Fruit fly (Drosophila melanogaster): ENCODE results near the gene Slc25A46b.

The Slc25A46b gene

dm6 chr2L:18121367-18122230, 25.2 kb downstream of the Slc25A46b start (continued):
- TF ChIP-seq Drgx (GFP tag; IDR thresholded peaks at IDR 0.05) = peak; percentile 97
- TF ChIP-seq zfh1 (GFP tag; IDR thresholded peaks at IDR 0.05) = no peak
- TF ChIP-seq CG17802 (tag; optimal IDR thresholded peaks at IDR 0.05) = peak; percentile 20
- TF ChIP-seq Hr51 (GFP tag; optimal IDR thresholded peaks at IDR 0.05) = peak in 1 of 2 experiments; percentile 42
- TF ChIP-seq CG16779 (GFP tag; IDR thresholded peaks at IDR 0.05) = no peak
- TF ChIP-seq Dfd (GFP tag; optimal IDR thresholded peaks at IDR 0.05) = no peak
- TF ChIP-seq CG12744 (GFP tag; optimal IDR thresholded peaks at IDR 0.05) = no peak
- 0 out of 2 replicates have a peak, but pooled peaks have one; percentile 28 for TF ChIP-seq CG11247 (GFP tag; IDR thresholded peaks at IDR 0.05)
- TF ChIP-seq corto (GFP tag; optimal IDR thresholded peaks at IDR 0.05) = peak; percentile 78
- peak; percentile 5 for TF ChIP-seq CG3407 (GFP tag; optimal IDR thresholded peaks at IDR 0.05)
- TF ChIP-seq Mrtf (GFP tag; IDR thresholded peaks at IDR 0.05) = 0 out of 3 replicates have a peak, but pooled peaks have one; percentile 28
- TF ChIP-seq CG9437 (GFP tag; optimal IDR thresholded peaks at IDR 0.05) = peak; percentile 10
- peak; percentile 35 for TF ChIP-seq CG9727 (GFP tag; optimal IDR thresholded peaks at IDR 0.05)
- TF ChIP-seq Chrac-16 (GFP tag; optimal IDR thresholded peaks at IDR 0.05) = peak; percentile 33
- TF ChIP-seq Ada2b (GFP tag; IDR thresholded peaks at IDR 0.05) = no peak
- peak; percentile 61 for TF ChIP-seq CG16863 (GFP tag; optimal IDR thresholded peaks at IDR 0.05)
- TF ChIP-seq CG6689 (GFP tag; IDR thresholded peaks at IDR 0.05) = peak; percentile 41
- peak; percentile 61 for TF ChIP-seq Antp (GFP tag; optimal IDR thresholded peaks at IDR 0.05)
- TF ChIP-seq CG7271 (tag; optimal IDR thresholded peaks at IDR 0.05) = no peak
- no peak for TF ChIP-seq zen (tag; optimal IDR thresholded peaks at IDR 0.05)
- no peak for TF ChIP-seq dmrt11E (tag; optimal IDR thresholded peaks at IDR 0.05)
- peak; percentile 5; the same call in 1 of the 2 replicates for TF ChIP-seq Rx (GFP tag; IDR thresholded peaks at IDR 0.05)
- no peak for TF ChIP-seq CG9876 (GFP tag; optimal IDR thresholded peaks at IDR 0.05)
- TF ChIP-seq sens-2 (GFP tag; IDR thresholded peaks at IDR 0.05) = peak; percentile 35; the same call in 1 of the 2 replicates
- TF ChIP-seq p53 (GFP tag; optimal IDR thresholded peaks at IDR 0.05) = no peak
- no peak for TF ChIP-seq CG4617 (GFP tag; optimal IDR thresholded peaks at IDR 0.05; ENCODE audit: borderline replicate concordance)
- TF ChIP-seq CG7987 (GFP tag; optimal IDR thresholded peaks at IDR 0.05) = no peak
- peak in 1 of 2 experiments; percentile 8 for TF ChIP-seq Eip74EF (GFP tag; optimal IDR thresholded peaks at IDR 0.05)
- peak; percentile 63 for TF ChIP-seq nmo (GFP tag; optimal IDR thresholded peaks at IDR 0.05)
- TF ChIP-seq cwo (GFP tag; optimal IDR thresholded peaks at IDR 0.05) = peak; percentile 56
- TF ChIP-seq sug (tag; optimal IDR thresholded peaks at IDR 0.05) = no peak
- no peak for TF ChIP-seq bowl (GFP tag; IDR thresholded peaks at IDR 0.05)
- peak; percentile 65 for TF ChIP-seq CG12769 (tag; optimal IDR thresholded peaks at IDR 0.05)
- no peak for TF ChIP-seq toy (GFP tag; IDR thresholded peaks at IDR 0.05)
- peak; percentile 25 for TF ChIP-seq jing (GFP tag; optimal IDR thresholded peaks at IDR 0.05)
- TF ChIP-seq chif (GFP tag; optimal IDR thresholded peaks at IDR 0.05) = peak; percentile 28 to 35
- TF ChIP-seq ase (GFP tag; IDR thresholded peaks at IDR 0.05) = 0 out of 3 replicates have a peak, but pooled peaks have one; percentile 49
- TF ChIP-seq nau (GFP tag; optimal IDR thresholded peaks at IDR 0.05) = peak; percentile 29
- TF ChIP-seq CTCF (GFP tag; optimal IDR thresholded peaks at IDR 0.05) = no peak
- no peak for TF ChIP-seq CG18011 (GFP tag; optimal IDR thresholded peaks at IDR 0.05)
- peak; percentile 51 for TF ChIP-seq mam (GFP tag; optimal IDR thresholded peaks at IDR 0.05)
- peak; percentile 27 for TF ChIP-seq CG7786 (GFP tag; optimal IDR thresholded peaks at IDR 0.05)
- TF ChIP-seq org-1 (GFP tag; optimal IDR thresholded peaks at IDR 0.05) = peak; percentile 40
- no peak for TF ChIP-seq CkIIα-i1 (GFP tag; IDR thresholded peaks at IDR 0.05)
- no peak for TF ChIP-seq chm (GFP tag; IDR thresholded peaks at IDR 0.05)
- peak; percentile 44; the same call in 1 of the 2 replicates for TF ChIP-seq Rfx (GFP tag; IDR thresholded peaks at IDR 0.05)
- no peak for TF ChIP-seq Scr (GFP tag; IDR thresholded peaks at IDR 0.05; ENCODE audit: partially characterized antibody)
- peak; percentile 56 for TF ChIP-seq CG1603 (tag; optimal IDR thresholded peaks at IDR 0.05)
- TF ChIP-seq ac (GFP tag; optimal IDR thresholded peaks at IDR 0.05) = no peak

Measured in whole organism, embryonic.